Worm (Caenorhabditis elegans): ENCODE data around the gene ajm-1.

ajm-1 gene

DNA sequence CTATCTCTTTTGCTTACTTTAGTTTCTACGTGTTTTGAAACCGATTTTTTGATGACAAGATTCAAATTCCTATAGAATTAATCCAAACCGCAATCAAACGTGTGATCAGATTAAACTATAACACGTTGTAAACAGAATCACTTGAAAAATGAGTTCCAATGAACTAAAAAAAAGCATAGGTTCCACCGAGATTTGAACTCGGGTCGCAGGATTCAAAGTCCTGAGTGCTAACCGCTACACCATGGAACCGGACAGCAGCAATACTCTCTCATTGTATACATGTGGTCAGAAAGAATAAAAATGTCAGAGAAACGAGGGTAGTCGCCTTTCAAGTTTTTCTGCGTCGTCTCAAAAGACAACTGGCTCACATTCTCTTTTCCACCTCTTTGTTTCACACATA is 8.6 kb downstream of the ajm-1 start (continued):
- TF ChIP-seq ceh-8 (GFP tag; optimal IDR thresholded peaks at IDR 0.05) (peak; percentile 46), xbp-1 (tag; optimal IDR thresholded peaks at IDR 0.05) (peak; percentile 51), C04F5.9 (tag; optimal IDR thresholded peaks at IDR 0.05) (no peak), lin-39 (tag; optimal IDR thresholded peaks at IDR 0.05) (peak; percentile 10), nhr-11 (tag; optimal IDR thresholded peaks at IDR 0.05) (no peak), ztf-11 (tag; optimal IDR thresholded peaks at IDR 0.05) (no peak), fkh-10 (GFP tag; optimal IDR thresholded peaks at IDR 0.05) (peak; percentile 30), blmp-1 (tag; optimal IDR thresholded peaks at IDR 0.05) (no peak), ceh-88 (GFP tag; IDR thresholded peaks at IDR 0.05) (no peak), zip-4 (GFP tag; optimal IDR thresholded peaks at IDR 0.05) (no peak), unc-98 (GFP tag; IDR thresholded peaks at IDR 0.05) (no peak), lsy-2 (tag; optimal IDR thresholded peaks at IDR 0.05) (peak; percentile 29 to 60), ztf-4 (tag; optimal IDR thresholded peaks at IDR 0.05) (no peak), mab-9 (GFP tag; IDR thresholded peaks at IDR 0.05) (no peak), hlh-17 (GFP tag; optimal IDR thresholded peaks at IDR 0.05; ENCODE audit: borderline replicate concordance) (no peak), pag-3 (tag; optimal IDR thresholded peaks at IDR 0.05; ENCODE audit: borderline replicate concordance, insufficient read depth) (no peak), alr-1 (tag; optimal IDR thresholded peaks at IDR 0.05; ENCODE audit: borderline replicate concordance) (no peak), nhr-85 (tag) (peak; percentile 39), jun-1 (tag; optimal IDR thresholded peaks at IDR 0.05) (no peak), aly-2 (tag; optimal IDR thresholded peaks at IDR 0.05) (no peak), unc-130 (tag; optimal IDR thresholded peaks at IDR 0.05) (peak; percentile 64), C16A3.4 (tag; optimal IDR thresholded peaks at IDR 0.05) (peak; percentile 53), Y116A8C.19 (tag; optimal IDR thresholded peaks at IDR 0.05; ENCODE audit: borderline replicate concordance) (no peak), unc-62 (GFP tag; optimal IDR thresholded peaks at IDR 0.05) (no peak), zag-1 (tag; optimal IDR thresholded peaks at IDR 0.05) (no peak), fkh-8 (tag; optimal IDR thresholded peaks at IDR 0.05) (peak; percentile 49), elt-2 (tag; optimal IDR thresholded peaks at IDR 0.05) (peak; percentile 15), isw-1 (GFP tag; IDR thresholded peaks at IDR 0.05) (no peak; the same call in 1 of the 2 replicates), nhr-71 (tag; optimal IDR thresholded peaks at IDR 0.05) (peak; percentile 76), grh-1 (GFP tag; IDR thresholded peaks at IDR 0.05) (no peak), unc-86 (tag; optimal IDR thresholded peaks at IDR 0.05) (no peak), lir-3 (tag; optimal IDR thresholded peaks at IDR 0.05; ENCODE audit: poor library complexity) (peak; percentile 70), fos-1 (tag; optimal IDR thresholded peaks at IDR 0.05) (peak; percentile 59), F16B12.6 (tag; optimal IDR thresholded peaks at IDR 0.05) (no peak), ets-5 (GFP tag; IDR thresholded peaks at IDR 0.05) (no peak), lin-13 (GFP tag; optimal IDR thresholded peaks at IDR 0.05) (peak; percentile 23), rnt-1 (tag; optimal IDR thresholded peaks at IDR 0.05) (peak; percentile 77), fkh-4 (tag; optimal IDR thresholded peaks at IDR 0.05; ENCODE audit: borderline replicate concordance) (no peak), swsn-7 (tag; optimal IDR thresholded peaks at IDR 0.05) (peak; percentile 57), nhr-84 (tag; optimal IDR thresholded peaks at IDR 0.05) (no peak), egl-13 (tag; optimal IDR thresholded peaks at IDR 0.05) (no peak), nhr-76 (tag; optimal IDR thresholded peaks at IDR 0.05) (no peak), elt-3 (tag; optimal IDR thresholded peaks at IDR 0.05) (peak in 1 of 6 experiments; percentile 23), nhr-237 (tag; optimal IDR thresholded peaks at IDR 0.05) (no peak), sox-4 (tag; optimal IDR thresholded peaks at IDR 0.05) (no peak), nhr-19 (GFP tag; conservative IDR thresholded peaks at IDR 0.05) (peak; percentile 73), efl-3 (GFP tag; optimal IDR thresholded peaks at IDR 0.05) (no peak), hpl-2 (GFP tag; optimal IDR thresholded peaks at IDR 0.05) (no peak)

Data from whole organism, L1 larva.